Worm (Caenorhabditis elegans) whole organism, L4 larva: ENCODE data around the gene nhr-241.

ENCODE experiments used
- T26A8.4 ChIP-seq: fragments of 200-800 bp; sonication (Bioruptor generic); IDR thresholded peaks from 2 replicates; pipeline ENCODE4 v1.3.6; 2022; ENCODE audit warnings: missing genetic modification characterization, missing compliant biosample characterization
- aha-1 ChIP-seq: fragments of 150-350 bp; peaks from one replicate; lab custom pipeline; 2014; ENCODE audit warnings: missing biosample characterization, missing genetic modification characterization
- arid-1 ChIP-seq: fragments of 200-800 bp; sonication (Bioruptor generic); conservative IDR thresholded peaks from 2 replicates; pipeline ENCODE4 v1.3.6; 2022; ENCODE audit warnings: missing genetic modification reagents, missing genetic modification characterization, missing compliant biosample characterization
- attf-4 ChIP-seq: sonication (generic microtip); optimal IDR thresholded peaks from 3 replicates; lab custom pipeline; 2017; ENCODE audit warnings: missing biosample characterization, missing genetic modification characterization
- ceh-20 ChIP-seq: fragments of 200-800 bp; sonication (Bioruptor generic); IDR thresholded peaks from 2 replicates; pipeline ENCODE4 v1.3.6; 2022; ENCODE audit warnings: missing genetic modification reagents, missing genetic modification characterization, missing compliant biosample characterization
- ceh-28 ChIP-seq: fragments of 150-350 bp; optimal IDR thresholded peaks from 2 replicates; lab custom pipeline; 2014; ENCODE audit warnings: missing biosample characterization, missing genetic modification reagents, missing genetic modification characterization
- ceh-32 ChIP-seq: sonication (generic microtip); optimal IDR thresholded peaks from 2 replicates; lab custom pipeline; 2016; ENCODE audit warnings: mild to moderate bottlenecking, missing genetic modification characterization, missing compliant biosample characterization; ENCODE audit not compliant: poor library complexity
- daf-8 ChIP-seq: fragments of 200-800 bp; sonication (Bioruptor generic); IDR thresholded peaks from 2 replicates; pipeline ENCODE4 v1.3.6; 2022; ENCODE audit warnings: missing genetic modification characterization, missing compliant biosample characterization
- dmd-9 ChIP-seq: fragments of 200-800 bp; sonication (Bioruptor generic); IDR thresholded peaks from 2 replicates; pipeline ENCODE4 v1.3.6; 2022; ENCODE audit warnings: missing genetic modification reagents, missing genetic modification characterization, missing compliant biosample characterization
- duxl-1 ChIP-seq: sonication (generic microtip); optimal IDR thresholded peaks from 2 replicates; lab custom pipeline; 2016; ENCODE audit warnings: mild to moderate bottlenecking, missing genetic modification characterization, moderate library complexity, missing compliant biosample characterization; ENCODE audit not compliant: poor library complexity
- fkh-10 ChIP-seq: fragments of 150-350 bp; optimal IDR thresholded peaks from 2 replicates; lab custom pipeline; 2014; ENCODE audit warnings: missing biosample characterization, missing genetic modification reagents, missing genetic modification characterization
- hlh-11 ChIP-seq: fragments of 200-800 bp; sonication (Bioruptor generic); optimal IDR thresholded peaks from 2 replicates; lab custom pipeline; 2018; ENCODE audit warnings: mild to moderate bottlenecking, missing genetic modification characterization, missing compliant biosample characterization
- jun-1 ChIP-seq: fragments of 150-350 bp; optimal IDR thresholded peaks from 2 replicates; lab custom pipeline; 2014; ENCODE audit warnings: missing biosample characterization, missing genetic modification reagents, missing genetic modification characterization
- lim-7 ChIP-seq: fragments of 200-800 bp; sonication (Bioruptor generic); IDR thresholded peaks from 2 replicates; pipeline ENCODE4 v1.3.6; 2022; ENCODE audit warnings: missing genetic modification characterization, missing compliant biosample characterization
- lir-3 ChIP-seq: sonication (generic microtip); optimal IDR thresholded peaks from 2 replicates; lab custom pipeline; 2016; ENCODE audit warnings: mild to moderate bottlenecking, missing genetic modification characterization, missing compliant biosample characterization
- madf-9 ChIP-seq: fragments of 200-800 bp; sonication (Bioruptor generic); conservative IDR thresholded peaks from 2 replicates; pipeline ENCODE4 v1.3.6; 2022; ENCODE audit warnings: missing genetic modification reagents, missing genetic modification characterization, missing compliant biosample characterization
- mdt-29 ChIP-seq: fragments of 200-800 bp; sonication (Bioruptor generic); IDR thresholded peaks from 2 replicates; pipeline ENCODE4 v1.3.6; 2022; ENCODE audit warnings: missing genetic modification reagents, missing genetic modification characterization, missing compliant biosample characterization
- mes-2 ChIP-seq: sonication (generic microtip); optimal IDR thresholded peaks from 2 replicates; lab custom pipeline; 2016; ENCODE audit warnings: missing genotype, mild to moderate bottlenecking, missing genetic modification characterization, missing compliant biosample characterization; ENCODE audit not compliant: poor library complexity, severe bottlenecking
- mxl-2 ChIP-seq: fragments of 200-800 bp; sonication (Bioruptor generic); conservative IDR thresholded peaks from 2 replicates; pipeline ENCODE4 v1.3.6; 2022; ENCODE audit warnings: missing genetic modification reagents, missing genetic modification characterization, missing compliant biosample characterization
- nhr-48 ChIP-seq: sonication (generic microtip); optimal IDR thresholded peaks from 2 replicates; lab custom pipeline; 2016; ENCODE audit warnings: mild to moderate bottlenecking, missing genetic modification characterization, missing compliant biosample characterization
- pha-4 ChIP-seq, 2 experiments: fragments of 150-350 bp in 1 of 2; fragments of 200-800 bp in 1 of 2; sonication (Bioruptor generic) in 1 of 2; IDR thresholded peaks in 1 of 2; optimal IDR thresholded peaks in 1 of 2; 2 replicates each; pipeline versions ENCODE4 v1.3.6 to Lab custom; 2014 to 2022; ENCODE audit warnings: missing genetic modification characterization in 2 of 2, missing genetic modification reagents in 2 of 2, missing biosample characterization in 1 of 2, missing compliant biosample characterization in 1 of 2
- php-3 ChIP-seq: fragments of 200-800 bp; sonication (Bioruptor generic); IDR thresholded peaks from 2 replicates; pipeline ENCODE4 v1.3.6; 2022; ENCODE audit warnings: missing genetic modification reagents, missing genetic modification characterization, missing compliant biosample characterization
- pqm-1 ChIP-seq: sonication (generic microtip); optimal IDR thresholded peaks from 2 replicates; lab custom pipeline; 2017; ENCODE audit warnings: missing biosample characterization, missing genetic modification characterization
- set-16 ChIP-seq: fragments of 200-800 bp; sonication (Bioruptor generic); IDR thresholded peaks from 2 replicates; pipeline ENCODE4 v1.3.6; 2022; ENCODE audit warnings: missing genetic modification reagents, missing genetic modification characterization, missing compliant biosample characterization
- snpc-1.2 ChIP-seq: fragments of 200-800 bp; sonication (Bioruptor generic); IDR thresholded peaks from 2 replicates; pipeline ENCODE4 v1.3.6; 2022; ENCODE audit warnings: missing genetic modification reagents, missing genetic modification characterization, missing compliant biosample characterization
- snpc-4 ChIP-seq: fragments of 150-350 bp; optimal IDR thresholded peaks from 2 replicates; lab custom pipeline; 2014; ENCODE audit warnings: missing biosample characterization, missing genetic modification characterization
- spr-1 ChIP-seq: sonication (generic microtip); optimal IDR thresholded peaks from 2 replicates; lab custom pipeline; 2016; ENCODE audit warnings: mild to moderate bottlenecking, missing genetic modification characterization, missing compliant biosample characterization
- unc-39 ChIP-seq: sonication (generic microtip); optimal IDR thresholded peaks from 2 replicates; lab custom pipeline; 2017; ENCODE audit warnings: missing biosample characterization, missing genetic modification characterization
- unc-62 ChIP-seq, 3 experiments: fragments of 150-350 bp in 1 of 3; sonication (generic microtip); optimal IDR thresholded peaks in 2 of 3; peaks in 1 of 3; 1 replicate in 1 of 3; 2 replicates in 2 of 3; lab custom pipeline; 2014 to 2017; ENCODE audit warnings: missing biosample characterization in 3 of 3, missing genetic modification characterization in 3 of 3, missing genetic modification reagents in 3 of 3, missing genotype in 1 of 3

Gene nhr-241

DNA sequence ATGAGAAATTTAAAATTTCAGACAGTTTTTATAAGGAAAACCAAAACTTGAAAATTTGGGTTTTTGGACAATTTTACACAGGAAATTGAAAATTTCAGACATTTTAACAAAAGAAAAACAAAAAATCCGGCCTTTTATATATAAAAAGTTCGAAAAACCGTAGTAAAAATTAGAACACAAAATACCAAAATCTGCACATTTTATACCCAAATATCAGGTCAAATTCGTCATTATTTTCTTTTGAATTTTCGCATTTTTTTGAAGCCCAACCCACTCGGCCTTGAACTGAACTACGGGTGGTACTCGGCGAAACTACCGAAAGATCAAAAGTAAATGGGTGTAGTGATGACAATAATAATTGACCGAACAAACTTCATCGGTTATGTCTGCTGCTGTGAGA is 32.1 kb upstream of the nhr-241 start:
- TF ChIP-seq lir-3 = no peak
- TF ChIP-seq fkh-10 (GFP tag; lab: Kevin White, UChicago) = no peak
- TF ChIP-seq arid-1 = no peak
- TF ChIP-seq aha-1 (tag; lab: Kevin White, UChicago) = peak; percentile 92
- no peak for TF ChIP-seq pha-4 (GFP tag; IDR thresholded peaks at IDR 0.05; lab: Robert Waterston, UW)
- TF ChIP-seq pha-4 (tag; optimal IDR thresholded peaks at IDR 0.05; lab: Kevin White, UChicago) = no peak

DNA sequence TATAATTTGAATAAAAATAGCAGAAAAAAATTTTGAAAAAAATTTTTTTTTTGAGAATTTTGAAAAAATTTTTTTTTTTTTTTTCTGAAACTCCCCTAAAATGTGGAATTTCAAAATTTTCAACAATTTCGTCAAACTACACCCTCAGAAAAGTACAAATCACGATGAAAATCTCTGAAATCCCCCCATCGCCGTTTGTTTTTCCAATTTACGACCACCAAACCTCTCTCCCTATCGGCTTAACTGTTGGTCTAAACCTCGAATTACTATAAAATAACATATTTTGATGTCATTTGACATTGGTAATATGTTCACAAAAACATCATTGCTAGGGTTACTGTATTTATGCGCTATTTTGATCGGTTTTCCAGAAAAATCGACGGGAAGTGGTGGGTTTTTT is 29.2 kb upstream of the nhr-241 start, which contains the start of gene Y69H2.10:
Gene Y69H2.10 (plus strand): TSS at position 301 of the 400 bp plus-strand sequence.
- TF ChIP-seq duxl-1 (tag; lab: Kevin White, UChicago) (no peak), ceh-20 (GFP tag; lab: Robert Waterston, UW) (no peak), daf-8 (GFP tag; lab: Robert Waterston, UW) (no peak), ceh-32 (no peak), attf-4 (no peak), pha-4 (GFP tag; IDR thresholded peaks at IDR 0.05; lab: Robert Waterston, UW) (no peak), pha-4 (tag; optimal IDR thresholded peaks at IDR 0.05; lab: Kevin White, UChicago) (no peak), unc-39 (tag; lab: Kevin White, UChicago) (no peak), lim-7 (GFP tag; lab: Robert Waterston, UW) (no peak), php-3 (GFP tag; lab: Robert Waterston, UW) (no peak), snpc-1.2 (GFP tag; lab: Robert Waterston, UW) (no peak), nhr-48 (tag; lab: Kevin White, UChicago) (no peak), madf-9 (GFP tag; lab: Robert Waterston, UW) (no peak), mdt-29 (GFP tag; lab: Robert Waterston, UW) (no peak), mes-2 (tag; lab: Kevin White, UChicago) (no peak), mxl-2 (no peak), spr-1 (no peak), T26A8.4 (no peak), hlh-11 (tag; lab: Kevin White, UChicago) (no peak)

DNA sequence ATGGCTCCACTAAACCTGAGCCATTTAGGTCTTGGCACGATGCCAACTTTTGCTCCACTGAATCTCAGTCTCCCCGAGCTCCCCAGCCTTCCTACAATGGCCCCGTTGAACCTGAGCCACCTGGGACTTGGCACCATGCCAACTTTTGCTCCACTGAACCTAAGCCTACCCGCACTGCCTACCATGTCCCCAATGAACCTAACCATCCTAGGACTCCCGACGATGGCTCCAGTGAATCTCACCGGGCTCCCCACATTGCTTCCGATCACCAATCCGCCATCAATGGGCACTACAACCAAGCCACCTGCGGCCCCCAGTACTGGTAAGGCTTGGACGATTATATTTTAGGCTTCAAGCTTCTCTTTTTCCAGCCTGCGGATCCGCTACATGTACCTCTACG is 27.4 kb upstream of the nhr-241 start:
- 0 out of 2 replicates have a peak, but pooled peaks have one; percentile 18 for TF ChIP-seq snpc-1.2 (GFP tag; lab: Robert Waterston, UW)
- no peak for TF ChIP-seq pqm-1
- peak in 1 of 2 experiments; percentile 58 for TF ChIP-seq unc-62 (GFP tag; optimal IDR thresholded peaks at IDR 0.05 in 1 of 2; lab: Kevin White, UChicago)
- TF ChIP-seq unc-62 (tag; optimal IDR thresholded peaks at IDR 0.05; lab: Kevin White, UChicago) = no peak
- TF ChIP-seq dmd-9 (GFP tag; lab: Robert Waterston, UW) = 0 out of 2 replicates have a peak, but pooled peaks have one; percentile 9
- TF ChIP-seq set-16 (GFP tag; lab: Robert Waterston, UW) = 0 out of 2 replicates have a peak, but pooled peaks have one; percentile 21
- TF ChIP-seq, all 104 proteins: peak for 4

DNA sequence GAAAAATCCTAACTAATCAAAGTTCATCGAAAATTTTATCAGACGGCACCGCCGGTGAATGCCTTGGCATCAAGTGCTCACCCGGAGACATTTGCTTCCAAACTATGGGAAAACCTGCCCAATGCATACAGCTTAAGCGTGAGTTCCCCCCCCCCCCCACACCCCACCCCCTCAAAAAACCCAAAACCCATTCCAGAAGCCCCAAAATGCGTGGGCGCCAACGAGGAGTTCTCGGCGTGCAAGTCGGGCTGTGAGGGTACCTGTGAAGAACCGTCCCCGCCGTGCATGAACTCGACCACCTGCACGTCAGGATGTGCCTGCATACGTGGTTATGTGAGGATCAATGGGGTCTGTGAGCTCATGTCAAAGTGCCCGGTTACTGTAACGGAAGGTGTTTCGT is 24.9 kb upstream of the nhr-241 start:
- no peak for TF ChIP-seq snpc-4
- TF ChIP-seq set-16 (GFP tag; lab: Robert Waterston, UW) = peak; percentile 70; the same call in 1 of the 2 replicates

DNA sequence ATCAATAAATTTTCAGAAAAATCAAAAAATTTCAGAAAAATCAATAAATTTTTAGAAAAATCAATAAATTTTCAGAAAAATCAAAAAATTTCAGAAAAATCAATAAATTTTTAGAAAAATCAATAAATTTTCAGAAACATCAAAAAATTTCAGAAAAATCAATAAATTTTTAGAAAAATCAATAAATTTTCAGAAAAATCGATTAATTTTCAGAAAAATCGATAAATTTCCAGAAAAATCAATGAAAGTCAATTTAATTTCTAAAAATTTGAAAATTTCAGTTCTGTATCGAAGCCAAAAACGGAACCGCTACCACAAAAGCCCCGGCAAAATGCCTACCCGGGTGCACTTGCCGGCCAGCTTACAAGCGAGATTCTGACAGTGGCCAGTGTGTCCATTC is 23.9 kb upstream of the nhr-241 start:
- peak; percentile 37 for TF ChIP-seq ceh-28 (tag; lab: Kevin White, UChicago)

DNA sequence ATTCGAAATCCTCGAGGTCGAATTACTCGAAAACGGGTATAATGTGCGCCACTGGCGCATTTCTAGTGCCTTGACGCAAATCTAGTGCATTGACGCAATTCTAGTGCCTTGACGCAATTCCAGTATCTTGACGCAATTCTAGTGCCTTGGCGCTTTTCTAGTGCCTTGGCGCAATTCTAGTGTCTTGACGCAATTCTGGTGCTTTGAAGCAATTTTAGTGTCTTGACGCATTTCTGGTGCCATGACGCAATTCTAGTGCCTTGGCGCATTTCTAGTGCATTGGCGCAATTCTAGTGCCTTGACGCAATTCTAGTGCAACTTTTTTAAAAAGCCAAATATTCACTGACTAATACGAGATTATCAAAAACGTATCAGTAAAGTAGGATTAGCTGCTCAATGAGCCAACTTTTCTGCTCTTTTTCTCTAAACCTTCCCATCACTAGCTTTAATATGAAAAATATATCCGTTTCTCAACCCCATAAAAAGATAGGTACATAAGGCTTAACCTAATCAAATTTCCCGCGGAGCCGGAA is 14.7 kb upstream of the nhr-241 start, which contains the start of gene Y69H2.17:
Gene Y69H2.17 (plus strand): TSS at position 483 of the 533 bp plus-strand sequence.
- TF ChIP-seq jun-1 (no peak), unc-62 (GFP tag; optimal IDR thresholded peaks at IDR 0.05 in 1 of 2; lab: Kevin White, UChicago) (peak in 1 of 2 experiments; percentile 30), unc-62 (tag; optimal IDR thresholded peaks at IDR 0.05; lab: Kevin White, UChicago) (no peak)
